Worm (Caenorhabditis elegans) whole organism, L4/young adult: ENCODE measurements around the gene W08E12.2.

Experiments used
- W03F9.2 ChIP-seq: fragments of 150-350 bp; optimal IDR thresholded peaks from 2 replicates; lab custom pipeline; 2014; ENCODE audit warnings: missing biosample characterization, missing genetic modification characterization
- dao-5 ChIP-seq: sonication (generic microtip); optimal IDR thresholded peaks from 2 replicates; lab custom pipeline; 2016; ENCODE audit warnings: missing genotype, missing genetic modification characterization, moderate library complexity, missing compliant biosample characterization
- him-1 ChIP-seq: sonication (generic microtip); optimal IDR thresholded peaks from 2 replicates; lab custom pipeline; 2016; ENCODE audit warnings: missing genotype, missing genetic modification reagents, missing genetic modification characterization, missing compliant biosample characterization

DNA sequence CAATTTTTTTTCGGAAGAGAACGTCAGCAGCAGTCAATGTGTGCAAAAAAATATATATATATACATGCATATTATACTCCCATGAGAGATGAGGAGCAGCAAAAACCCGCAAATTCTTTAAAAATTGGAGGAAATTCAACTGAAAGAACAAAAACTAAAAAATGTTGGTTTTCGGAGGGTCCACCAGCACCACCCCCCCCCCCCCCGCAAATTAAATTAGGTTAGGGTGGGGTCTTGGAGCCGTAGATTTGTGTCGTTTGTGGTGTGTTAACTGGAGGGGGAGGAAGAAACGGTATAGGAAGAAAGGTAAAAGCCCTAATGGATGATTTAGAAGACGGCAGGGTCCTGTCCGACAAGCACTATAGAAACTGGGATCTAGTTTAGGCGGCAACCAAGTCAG, 42.7 kb downstream of the W08E12.2 start:
- TF ChIP-seq him-1 (tag; lab: Kevin White, UChicago), result no peak
- TF ChIP-seq dao-5 (tag; lab: Kevin White, UChicago), result no peak
- TF ChIP-seq W03F9.2 (tag; lab: Kevin White, UChicago), result no peak
